Worm (Caenorhabditis elegans) whole organism, L4 larva: Measurements from ENCODE around the gene pigs-1.
A peak's percentile ranks its signal among the peaks of the same experiment; 100 is the strongest.

Experiments used
- F44E2.7 ChIP-seq: fragments of 200-800 bp; sonication (Bioruptor generic); IDR thresholded peaks from 2 replicates; pipeline ENCODE4 v2.1.2; 2022; ENCODE audit warnings: missing genetic modification characterization, missing compliant biosample characterization
- jun-1 ChIP-seq: fragments of 150-350 bp; optimal IDR thresholded peaks from 2 replicates; lab custom pipeline; 2014; ENCODE audit warnings: missing biosample characterization, missing genetic modification reagents, missing genetic modification characterization
- lin-13 ChIP-seq: fragments of 150-350 bp; optimal IDR thresholded peaks from 2 replicates; lab custom pipeline; 2014; ENCODE audit warnings: missing biosample characterization, missing genetic modification reagents, missing genetic modification characterization
- lsy-2 ChIP-seq, 2 experiments: fragments of 150-350 bp in 1 of 2; sonication (generic microtip) in 1 of 2; optimal IDR thresholded peaks; 2 replicates each; lab custom pipeline; 2014 to 2017; ENCODE audit warnings: missing biosample characterization in 2 of 2, missing genetic modification characterization in 2 of 2
- nhr-76 ChIP-seq: fragments of 150-350 bp; optimal IDR thresholded peaks from 2 replicates; lab custom pipeline; 2014; ENCODE audit warnings: missing biosample characterization, missing genetic modification characterization
- ztf-11 ChIP-seq: fragments of 150-350 bp; optimal IDR thresholded peaks from 2 replicates; lab custom pipeline; 2014; ENCODE audit warnings: missing biosample characterization, missing genetic modification characterization

- TF ChIP-seq lsy-2 (tag; optimal IDR thresholded peaks at IDR 0.05; lab: Kevin White, UChicago) (peak in 1 of 2 experiments; percentile 79), jun-1 (tag; lab: Kevin White, UChicago) (no peak), ztf-11 (tag; lab: Kevin White, UChicago) (no peak), F44E2.7 (GFP tag; lab: Robert Waterston, UW) (no peak), nhr-76 (tag; lab: Kevin White, UChicago) (no peak), lin-13 (GFP tag; lab: Kevin White, UChicago) (no peak)
These were observed 27.5 kb upstream of the pigs-1 start, which contains the start of gene rack-1 for ce11 chrIV:10176252-10176730.
